Fruit fly (Drosophila melanogaster) S2 (cell line): ENCODE measurements around the gene t-cup.

ENCODE experiments used
- CG8478 ChIP-seq: fragments of >200 bp; optimal IDR thresholded peaks from 2 replicates; lab custom pipeline; 2018
- CTCF ChIP-seq, 2 experiments: fragments of >200 bp; optimal IDR thresholded peaks; 2 replicates each; lab custom pipeline; 2018

- no peak for TF ChIP-seq CTCF (optimal IDR thresholded peaks at IDR 0.05; lab: Kevin White, UChicago)
- TF ChIP-seq CG8478 = no peak
These were observed 12.3 kb upstream of the t-cup start for dm6 chr2L:12509458-12509857.
